Worm (Caenorhabditis elegans) whole organism, L2 larva: ENCODE data around the gene pkc-3.

Experiments
- ceh-82 ChIP-seq: fragments of 150-350 bp; optimal IDR thresholded peaks from 2 replicates; lab custom pipeline; 2014; ENCODE audit warnings: missing biosample characterization, missing genetic modification characterization
- dmd-4 ChIP-seq: sonication (generic microtip); optimal IDR thresholded peaks from 2 replicates; lab custom pipeline; 2017; ENCODE audit warnings: missing biosample characterization, missing genetic modification characterization
- lin-13 ChIP-seq: fragments of 150-350 bp; optimal IDR thresholded peaks from 2 replicates; lab custom pipeline; 2014; ENCODE audit warnings: missing biosample characterization, missing genetic modification reagents, missing genetic modification characterization
- nhr-10 ChIP-seq: sonication (generic microtip); optimal IDR thresholded peaks from 2 replicates; lab custom pipeline; 2017; ENCODE audit warnings: missing biosample characterization, missing genetic modification characterization
- skn-1 ChIP-seq: sonication (generic microtip); optimal IDR thresholded peaks from 2 replicates; lab custom pipeline; 2017; ENCODE audit warnings: missing biosample characterization, missing genetic modification characterization
- unc-39 ChIP-seq: fragments of 150-350 bp; optimal IDR thresholded peaks from 2 replicates; lab custom pipeline; 2014; ENCODE audit warnings: missing biosample characterization, missing genetic modification characterization
- zag-1 ChIP-seq: fragments of 150-350 bp; optimal IDR thresholded peaks from 2 replicates; lab custom pipeline; 2014; ENCODE audit warnings: missing biosample characterization, missing genetic modification characterization

DNA sequence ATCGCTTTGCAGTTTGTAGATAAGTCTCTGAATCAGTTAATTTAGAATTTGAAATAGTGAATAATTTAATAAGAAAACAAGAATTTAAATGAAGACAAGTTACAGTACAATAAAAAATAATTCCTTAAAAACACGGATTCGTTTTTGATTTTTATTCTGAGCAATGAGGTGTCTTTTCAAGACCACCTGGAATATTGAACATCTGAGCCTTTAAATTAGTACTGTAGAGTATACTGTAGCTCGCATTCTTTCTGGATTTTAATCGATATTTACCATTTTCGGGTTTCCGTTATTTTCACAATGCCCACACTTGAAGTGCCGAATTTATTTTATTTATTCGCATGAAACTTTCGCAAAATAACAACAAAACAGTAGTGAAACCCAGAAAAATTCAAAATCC, 44.0 kb downstream of the pkc-3 start, which contains the start of gene F07F6.7:
- TF ChIP-seq ceh-82 (tag; lab: Kevin White, UChicago) (no peak), dmd-4 (no peak), lin-13 (GFP tag; lab: Kevin White, UChicago) (no peak), unc-39 (tag; lab: Kevin White, UChicago) (no peak), nhr-10 (no peak), skn-1 (tag; lab: Kevin White, UChicago) (no peak), zag-1 (tag; lab: Kevin White, UChicago) (no peak)
